Fruit fly (Drosophila melanogaster) whole organism, embryonic: ENCODE results near the gene CG8159.

Source experiments
- Ada2b ChIP-seq: fragments of 200-800 bp; sonication (Bioruptor generic); IDR thresholded peaks from 2 replicates; pipeline ENCODE4 v1.3.6; 2022; ENCODE audit warnings: missing biosample characterization, missing genetic modification characterization
- Adf1 ChIP-seq: fragments of 200-800 bp; sonication (Bioruptor generic); IDR thresholded peaks from 2 replicates; pipeline ENCODE4 v1.3.6; 2022; ENCODE audit warnings: missing biosample characterization, missing genetic modification characterization
- Atf-2 ChIP-seq: fragments of 200-800 bp; sonication (Bioruptor generic); optimal IDR thresholded peaks from 2 replicates; lab custom pipeline; 2016; ENCODE audit warnings: missing biosample characterization, missing genetic modification characterization
- Bdp1 ChIP-seq: fragments of 200-800 bp; sonication (Bioruptor generic); optimal IDR thresholded peaks from 3 replicates; lab custom pipeline; 2016; ENCODE audit warnings: missing biosample characterization, missing genetic modification characterization
- CG11504 ChIP-seq: fragments of 200-800 bp; sonication (Bioruptor generic); optimal IDR thresholded peaks from 3 replicates; lab custom pipeline; 2019; ENCODE audit warnings: missing biosample characterization, mild to moderate bottlenecking, missing genetic modification characterization, moderate library complexity
- CG12071 ChIP-seq: fragments of 200-800 bp; sonication (Bioruptor generic); optimal IDR thresholded peaks from 3 replicates; lab custom pipeline; 2018; ENCODE audit warnings: missing biosample characterization, mild to moderate bottlenecking, missing genetic modification characterization
- CG12769 ChIP-seq: fragments of 200-800 bp; sonication (Bioruptor generic); optimal IDR thresholded peaks from 2 replicates; lab custom pipeline; 2019; ENCODE audit warnings: missing biosample characterization, mild to moderate bottlenecking, missing genetic modification characterization, moderate library complexity
- CG13296 ChIP-seq: fragments of 200-800 bp; sonication (Bioruptor generic); optimal IDR thresholded peaks from 3 replicates; lab custom pipeline; 2018; ENCODE audit warnings: missing biosample characterization, mild to moderate bottlenecking, missing genetic modification characterization
- CG14050 ChIP-seq: fragments of 200-800 bp; sonication (Bioruptor generic); IDR thresholded peaks from 3 replicates; pipeline ENCODE4 v1.3.6; 2022; ENCODE audit warnings: missing biosample characterization, missing genetic modification characterization
- CG14441 ChIP-seq: fragments of 200-800 bp; sonication (Bioruptor generic); IDR thresholded peaks from 2 replicates; pipeline ENCODE4 v1.3.6; 2022; ENCODE audit warnings: missing biosample characterization, missing genetic modification characterization
- CG15269 ChIP-seq: fragments of 200-800 bp; sonication (Bioruptor generic); optimal IDR thresholded peaks from 2 replicates; lab custom pipeline; 2018; ENCODE audit warnings: missing biosample characterization, mild to moderate bottlenecking, missing genetic modification characterization, moderate library complexity
- CG15479 ChIP-seq: fragments of 200-800 bp; sonication (Bioruptor generic); optimal IDR thresholded peaks from 3 replicates; lab custom pipeline; 2019; ENCODE audit warnings: missing biosample characterization, mild to moderate bottlenecking, missing genetic modification characterization, moderate library complexity
- CG1602 ChIP-seq: fragments of 200-800 bp; sonication (Bioruptor generic); optimal IDR thresholded peaks from 3 replicates; lab custom pipeline; 2016; ENCODE audit warnings: missing biosample characterization, missing genetic modification characterization
- CG17359 ChIP-seq: fragments of 200-800 bp; sonication (Bioruptor generic); optimal IDR thresholded peaks from 3 replicates; lab custom pipeline; 2018; ENCODE audit warnings: missing biosample characterization, mild to moderate bottlenecking, missing genetic modification characterization, moderate library complexity
- CG17912 ChIP-seq: fragments of 200-800 bp; sonication (Bioruptor generic); optimal IDR thresholded peaks from 2 replicates; lab custom pipeline; 2018; ENCODE audit warnings: missing biosample characterization, mild to moderate bottlenecking, missing genetic modification characterization
- CG2120 ChIP-seq: fragments of 200-800 bp; sonication (Bioruptor generic); optimal IDR thresholded peaks from 3 replicates; lab custom pipeline; 2016; ENCODE audit warnings: missing biosample characterization, missing genetic modification characterization
- CG3065 ChIP-seq: fragments of 200-800 bp; sonication (Bioruptor generic); optimal IDR thresholded peaks from 2 replicates; lab custom pipeline; 2016; ENCODE audit warnings: missing biosample characterization, missing genetic modification characterization
- CG32767 ChIP-seq: fragments of 200-800 bp; sonication (Bioruptor generic); IDR thresholded peaks from 2 replicates; pipeline ENCODE4 v1.3.6; 2022; ENCODE audit warnings: missing biosample characterization, missing genetic modification characterization
- CG34422 ChIP-seq: fragments of 200-800 bp; sonication (Bioruptor generic); IDR thresholded peaks from 3 replicates; pipeline ENCODE4 v1.3.6; 2022; ENCODE audit warnings: missing biosample characterization, missing genetic modification characterization
- CG4730 ChIP-seq: fragments of 200-800 bp; sonication (Bioruptor generic); IDR thresholded peaks from 2 replicates; pipeline ENCODE4 v1.3.6; 2022; ENCODE audit warnings: missing biosample characterization, missing genetic modification characterization
- CG8924 ChIP-seq: fragments of 200-800 bp; optimal IDR thresholded peaks from 3 replicates; lab custom pipeline; 2019; ENCODE audit warnings: missing biosample characterization, mild to moderate bottlenecking, missing genetic modification characterization, moderate library complexity
- CG9609 ChIP-seq: fragments of 200-800 bp; sonication (Bioruptor generic); optimal IDR thresholded peaks from 3 replicates; lab custom pipeline; 2016; ENCODE audit warnings: missing biosample characterization, missing genetic modification characterization
- CG9727 ChIP-seq: fragments of 200-800 bp; sonication (Bioruptor generic); optimal IDR thresholded peaks from 3 replicates; lab custom pipeline; 2017; ENCODE audit warnings: missing biosample characterization, mild to moderate bottlenecking, missing genetic modification characterization
- CG9932 ChIP-seq: fragments of 200-800 bp; sonication (Bioruptor generic); IDR thresholded peaks from 2 replicates; pipeline ENCODE4 v1.3.6; 2022; ENCODE audit warnings: missing biosample characterization, missing genetic modification characterization
- HHEX ChIP-seq: fragments of 200-800 bp; sonication (Bioruptor generic); optimal IDR thresholded peaks from 3 replicates; lab custom pipeline; 2017; ENCODE audit warnings: missing biosample characterization, mild to moderate bottlenecking, missing genetic modification characterization, missing genetic modification reagents
- HLH54F ChIP-seq: fragments of 200-800 bp; sonication (Bioruptor generic); optimal IDR thresholded peaks from 3 replicates; lab custom pipeline; 2016; ENCODE audit warnings: missing biosample characterization, missing genetic modification characterization
- Max ChIP-seq: fragments of 200-800 bp; sonication (Bioruptor generic); optimal IDR thresholded peaks from 2 replicates; lab custom pipeline; 2016; ENCODE audit warnings: missing biosample characterization, mild to moderate bottlenecking, missing genetic modification characterization
- Pdp1 ChIP-seq, 2 experiments: fragments of 200-800 bp; sonication (Bioruptor generic); optimal IDR thresholded peaks; 3 replicates each; lab custom pipeline; 2016; ENCODE audit warnings: missing biosample characterization in 2 of 2, missing genetic modification characterization in 2 of 2, mild to moderate bottlenecking in 1 of 2, moderate library complexity in 1 of 2
- Taf1 ChIP-seq: fragments of 200-800 bp; sonication (Bioruptor generic); IDR thresholded peaks from 2 replicates; pipeline ENCODE4 v1.3.6; 2022; ENCODE audit warnings: missing biosample characterization, missing genetic modification characterization
- ase ChIP-seq: fragments of 200-800 bp; sonication (Bioruptor generic); IDR thresholded peaks from 3 replicates; pipeline ENCODE4 v1.3.6; 2022; ENCODE audit warnings: missing biosample characterization, missing genetic modification characterization
- dati ChIP-seq: fragments of 200-800 bp; sonication (Bioruptor generic); IDR thresholded peaks from 2 replicates; pipeline ENCODE4 v1.3.6; 2022; ENCODE audit warnings: missing biosample characterization, missing genetic modification characterization
- dysf ChIP-seq: fragments of 200-800 bp; sonication (Bioruptor generic); IDR thresholded peaks from 3 replicates; pipeline ENCODE4 v1.3.6; 2022; ENCODE audit warnings: missing biosample characterization, missing genetic modification characterization
- eve ChIP-seq, 2 experiments: fragments of >200 bp; optimal IDR thresholded peaks; 2 replicates each; lab custom pipeline; 2017; ENCODE audit warnings: missing biosample characterization in 2 of 2, missing genetic modification characterization in 2 of 2
- fd3F ChIP-seq: fragments of 200-800 bp; sonication (Bioruptor generic); optimal IDR thresholded peaks from 2 replicates; lab custom pipeline; 2018; ENCODE audit warnings: missing biosample characterization, mild to moderate bottlenecking, missing genetic modification characterization, moderate library complexity
- fd64A ChIP-seq: fragments of 200-800 bp; sonication (Bioruptor generic); optimal IDR thresholded peaks from 3 replicates; lab custom pipeline; 2018; ENCODE audit warnings: missing biosample characterization, mild to moderate bottlenecking, missing genetic modification characterization
- gcm ChIP-seq: fragments of 200-800 bp; sonication (Bioruptor generic); optimal IDR thresholded peaks from 2 replicates; lab custom pipeline; 2019; ENCODE audit warnings: missing biosample characterization, mild to moderate bottlenecking, missing genetic modification characterization, moderate library complexity
- gem ChIP-seq: fragments of 200-800 bp; sonication (Bioruptor generic); optimal IDR thresholded peaks from 2 replicates; lab custom pipeline; 2019; ENCODE audit warnings: missing biosample characterization, mild to moderate bottlenecking, missing genetic modification characterization, moderate library complexity
- gsb ChIP-seq: fragments of 200-800 bp; sonication (Bioruptor generic); IDR thresholded peaks from 2 replicates; pipeline ENCODE4 v1.3.6; 2022; ENCODE audit warnings: missing biosample characterization, missing genetic modification characterization
- kni ChIP-seq: fragments of 200-800 bp; sonication (Bioruptor generic); optimal IDR thresholded peaks from 3 replicates; lab custom pipeline; 2017; ENCODE audit warnings: mild to moderate bottlenecking, missing biosample characterization, missing genetic modification reagents, missing genetic modification characterization
- knrl ChIP-seq: fragments of 200-800 bp; sonication (Bioruptor generic); IDR thresholded peaks from 3 replicates; pipeline ENCODE4 v1.3.6; 2022; ENCODE audit warnings: missing biosample characterization, missing genetic modification characterization; ENCODE audit not compliant: partially characterized antibody
- lilli ChIP-seq: fragments of 200-800 bp; sonication (Bioruptor generic); optimal IDR thresholded peaks from 3 replicates; lab custom pipeline; 2016; ENCODE audit warnings: missing biosample characterization, missing genetic modification characterization
- lmd ChIP-seq: fragments of 200-800 bp; sonication (Bioruptor generic); IDR thresholded peaks from 2 replicates; pipeline ENCODE4 v1.3.6; 2022; ENCODE audit warnings: missing biosample characterization, missing genetic modification characterization
- nau ChIP-seq: fragments of 200-800 bp; sonication (Bioruptor generic); optimal IDR thresholded peaks from 3 replicates; lab custom pipeline; 2017; ENCODE audit warnings: missing biosample characterization, mild to moderate bottlenecking, missing genetic modification characterization, missing genetic modification reagents
- phol ChIP-seq: fragments of 200-800 bp; sonication (Bioruptor generic); optimal IDR thresholded peaks from 3 replicates; lab custom pipeline; 2018; ENCODE audit warnings: missing biosample characterization, mild to moderate bottlenecking, missing genetic modification characterization, moderate library complexity
- pzg ChIP-seq: fragments of 200-800 bp; sonication (Bioruptor generic); optimal IDR thresholded peaks from 3 replicates; lab custom pipeline; 2018; ENCODE audit warnings: missing biosample characterization, mild to moderate bottlenecking, missing genetic modification characterization, moderate library complexity
- scrt ChIP-seq: fragments of 200-800 bp; sonication (Bioruptor generic); optimal IDR thresholded peaks from 2 replicates; lab custom pipeline; 2018; ENCODE audit warnings: missing biosample characterization, mild to moderate bottlenecking, missing genetic modification characterization, moderate library complexity
- usp ChIP-seq: fragments of >200 bp; optimal IDR thresholded peaks from 2 replicates; lab custom pipeline; 2017; ENCODE audit warnings: missing biosample characterization, missing genetic modification characterization
- wdn ChIP-seq: fragments of 200-800 bp; sonication (Bioruptor generic); IDR thresholded peaks from 2 replicates; pipeline ENCODE4 v1.3.6; 2022; ENCODE audit warnings: missing biosample characterization, missing genetic modification characterization
- zfh1 ChIP-seq: fragments of 200-800 bp; sonication (Bioruptor generic); IDR thresholded peaks from 3 replicates; pipeline ENCODE4 v1.3.6; 2022; ENCODE audit warnings: missing biosample characterization, missing genetic modification characterization
- zfh2 ChIP-seq: fragments of 200-800 bp; sonication (Bioruptor generic); optimal IDR thresholded peaks from 2 replicates; lab custom pipeline; 2016; ENCODE audit warnings: missing biosample characterization, missing genetic modification characterization

The CG8159 gene

dm6 chr3R:8744198-8744597 lies 17.5 kb downstream of the CG8159 start (continued):
- TF ChIP-seq ase (GFP tag; lab: Robert Waterston, UW) (peak; percentile 58; the same call in 1 of the 3 replicates), Atf-2 (peak; percentile 29), CG2120 (GFP tag; lab: Kevin White, UChicago) (peak; percentile 63), Adf1 (GFP tag; lab: Robert Waterston, UW) (no peak), scrt (GFP tag; lab: Kevin White, UChicago) (no peak), Pdp1 (GFP tag; optimal IDR thresholded peaks at IDR 0.05; lab: Kevin White, UChicago) (peak in 1 of 2 experiments; percentile 62), CG17912 (GFP tag; lab: Kevin White, UChicago) (no peak), dysf (GFP tag; lab: Robert Waterston, UW) (peak; percentile 74), gcm (GFP tag; lab: Kevin White, UChicago) (peak; percentile 33), zfh2 (GFP tag; lab: Kevin White, UChicago) (no peak), fd3F (GFP tag; lab: Kevin White, UChicago) (peak; percentile 29), fd64A (GFP tag; lab: Kevin White, UChicago) (no peak), CG14050 (GFP tag; lab: Robert Waterston, UW) (peak; percentile 12; the same call in 2 of the 3 replicates), gsb (0 out of 2 replicates have a peak, but pooled peaks have one; percentile 10), CG15269 (tag; lab: Kevin White, UChicago) (peak; percentile 73), Taf1 (GFP tag; lab: Robert Waterston, UW) (0 out of 2 replicates have a peak, but pooled peaks have one; percentile 15), CG9609 (GFP tag; lab: Kevin White, UChicago) (peak; percentile 41), phol (tag; lab: Kevin White, UChicago) (peak; percentile 37), eve (GFP tag; optimal IDR thresholded peaks at IDR 0.05; lab: Kevin White, UChicago) (peak in 1 of 2 experiments; percentile 13), knrl (no peak), Max (peak; percentile 14), HLH54F (GFP tag; lab: Kevin White, UChicago) (peak; percentile 23), CG15479 (GFP tag; lab: Kevin White, UChicago) (no peak), CG17359 (peak; percentile 48), lilli (GFP tag; lab: Kevin White, UChicago) (peak; percentile 66), CG9932 (GFP tag; lab: Robert Waterston, UW) (peak; percentile 39; the same call in 1 of the 2 replicates), CG32767 (peak; percentile 39; the same call in 1 of the 2 replicates), nau (GFP tag; lab: Kevin White, UChicago) (no peak), CG1602 (GFP tag; lab: Kevin White, UChicago) (peak; percentile 41), CG9727 (GFP tag; lab: Kevin White, UChicago) (no peak), kni (GFP tag; lab: Kevin White, UChicago) (peak; percentile 7), usp (GFP tag; lab: Kevin White, UChicago) (no peak), gem (tag; lab: Kevin White, UChicago) (peak; percentile 70), CG13296 (peak; percentile 17), zfh1 (peak; percentile 40; the same call in 1 of the 3 replicates), pzg (no peak), wdn (0 out of 2 replicates have a peak, but pooled peaks have one; percentile 20), CG8924 (tag; lab: Kevin White, UChicago) (peak; percentile 7), CG14441 (peak; percentile 52), dati (GFP tag; lab: Robert Waterston, UW) (no peak), CG3065 (GFP tag; lab: Kevin White, UChicago) (no peak), CG12769 (tag; lab: Kevin White, UChicago) (peak; percentile 32), HHEX (GFP tag; lab: Kevin White, UChicago) (peak; percentile 10), lmd (GFP tag; lab: Robert Waterston, UW) (peak; percentile 47; the same call in 1 of the 2 replicates), CG4730 (GFP tag; lab: Robert Waterston, UW) (0 out of 2 replicates have a peak, but pooled peaks have one; percentile 29), CG34422 (GFP tag; lab: Robert Waterston, UW) (no peak), Ada2b (GFP tag; lab: Robert Waterston, UW) (peak; percentile 65), CG11504 (tag; lab: Kevin White, UChicago) (no peak), CG12071 (GFP tag; lab: Kevin White, UChicago) (no peak), Bdp1 (no peak)
